Worm (Caenorhabditis elegans): Measurements from ENCODE around the gene T04A11.1.

DNA sequence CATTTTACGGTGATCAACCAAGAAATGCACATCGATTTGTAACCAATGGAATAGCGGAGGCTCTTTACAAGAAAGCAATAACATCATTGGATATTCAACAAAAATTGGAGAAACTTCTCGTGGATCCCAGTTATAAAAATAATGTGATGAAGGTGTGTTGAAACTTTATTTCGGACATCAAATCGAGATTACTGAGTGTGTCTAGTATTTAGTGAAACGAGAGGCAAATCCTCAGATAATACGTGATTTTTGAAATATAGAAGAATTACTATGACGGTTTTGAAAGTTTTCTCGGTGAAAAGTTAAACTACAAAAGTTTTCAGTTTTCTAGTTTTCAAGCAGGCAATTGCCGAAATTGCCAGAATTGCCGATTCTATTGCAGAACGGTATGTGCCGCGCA is 45.1 kb downstream of the T04A11.1 start:
- TF ChIP-seq ceh-34 (tag; optimal IDR thresholded peaks at IDR 0.05), result no peak
- no peak for TF ChIP-seq dve-1 (tag; optimal IDR thresholded peaks at IDR 0.05)
- TF ChIP-seq pqm-1 (tag; optimal IDR thresholded peaks at IDR 0.05), result no peak
- no peak for TF ChIP-seq elt-2 (tag; optimal IDR thresholded peaks at IDR 0.05)
- no peak for TF ChIP-seq ceh-14 (tag; optimal IDR thresholded peaks at IDR 0.05)
- TF ChIP-seq lim-6 (tag; optimal IDR thresholded peaks at IDR 0.05), result no peak
- TF ChIP-seq tbx-2 (tag; optimal IDR thresholded peaks at IDR 0.05), result no peak
- no peak for TF ChIP-seq fkh-10 (GFP tag; optimal IDR thresholded peaks at IDR 0.05)
- TF ChIP-seq gmeb-2 (tag; optimal IDR thresholded peaks at IDR 0.05), result no peak
- TF ChIP-seq nhr-11 (tag; optimal IDR thresholded peaks at IDR 0.05), result no peak
- TF ChIP-seq nhr-232 (tag; optimal IDR thresholded peaks at IDR 0.05), result no peak
- no peak for TF ChIP-seq hlh-6 (tag; optimal IDR thresholded peaks at IDR 0.05)
- TF ChIP-seq sox-4 (tag; optimal IDR thresholded peaks at IDR 0.05), result no peak
